Worm (Caenorhabditis elegans): Measurements from ENCODE around the gene fdgt-2.

fdgt-2 gene

ce11 chrII:8442717-8443223 is 25.4 kb downstream of the fdgt-2 start, which contains the start of gene eif-3.G:
Gene eif-3.G (plus strand): TSS chrII:8442767.
- TF ChIP-seq tab-1 (GFP tag; IDR thresholded peaks at IDR 0.05) (no peak), klf-2 (GFP tag; conservative IDR thresholded peaks at IDR 0.05) (no peak), med-1 (GFP tag; optimal IDR thresholded peaks at IDR 0.05; ENCODE audit: insufficient read depth) (no peak)

- no peak for TF ChIP-seq klf-2 (GFP tag; conservative IDR thresholded peaks at IDR 0.05)
- no peak for TF ChIP-seq med-1 (GFP tag; optimal IDR thresholded peaks at IDR 0.05; ENCODE audit: insufficient read depth)
- TF ChIP-seq T22C8.4 (GFP tag; IDR thresholded peaks at IDR 0.05) = no peak
- no peak for TF ChIP-seq cog-1 (tag; optimal IDR thresholded peaks at IDR 0.05)
- TF ChIP-seq flt-1 (GFP tag; IDR thresholded peaks at IDR 0.05) = no peak
- TF ChIP-seq ztf-23 (GFP tag; IDR thresholded peaks at IDR 0.05) = no peak
- no peak for TF ChIP-seq tab-1 (GFP tag; IDR thresholded peaks at IDR 0.05)
These were observed 26.6 kb downstream of the fdgt-2 start, which contains the start of gene evl-20 for ce11 chrII:8444007-8444406. Gene evl-20 (plus strand): TSS chrII:8444307.

ce11 chrII:8446731-8447130 is 29.3 kb downstream of the fdgt-2 start, which contains the start of gene cut-3:
Gene cut-3 (minus strand): TSS chrII:8446831.
- TF ChIP-seq T22C8.4 (GFP tag; IDR thresholded peaks at IDR 0.05) (no peak), med-1 (GFP tag; optimal IDR thresholded peaks at IDR 0.05; ENCODE audit: insufficient read depth) (no peak), tab-1 (GFP tag; IDR thresholded peaks at IDR 0.05) (no peak), flt-1 (GFP tag; IDR thresholded peaks at IDR 0.05) (no peak), ztf-29 (GFP tag; IDR thresholded peaks at IDR 0.05) (no peak), klf-2 (GFP tag; conservative IDR thresholded peaks at IDR 0.05) (no peak), ref-1 (GFP tag; conservative IDR thresholded peaks at IDR 0.05) (no peak), cog-1 (tag; optimal IDR thresholded peaks at IDR 0.05) (no peak)

DNA sequence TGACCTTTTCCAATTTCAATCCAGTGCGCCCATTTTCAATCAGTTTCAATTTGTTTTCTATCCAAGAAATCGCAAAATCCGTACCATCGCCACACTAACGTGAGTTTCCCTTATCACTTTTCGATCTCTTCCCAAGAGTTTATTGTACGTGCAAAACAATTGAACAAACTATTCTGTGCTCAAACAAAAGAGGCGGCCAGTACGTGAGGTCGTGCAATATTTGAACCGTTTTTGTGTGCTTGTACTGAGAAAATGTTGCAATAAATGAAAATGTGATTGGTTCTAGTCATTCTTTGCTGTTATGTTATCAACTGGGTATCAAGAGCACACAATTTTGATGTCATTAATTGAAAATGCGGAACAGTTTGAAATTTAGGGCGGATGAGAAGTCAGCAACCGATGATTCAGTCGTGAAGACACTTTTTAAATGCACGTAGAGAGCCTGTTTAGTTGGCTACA is 32.3 kb downstream of the fdgt-2 start, which contains the start of gene F22B5.4:
F22B5.4 (plus strand) TSS at position 51 of the 459 bp plus-strand sequence.
- TF ChIP-seq tab-1 (GFP tag; IDR thresholded peaks at IDR 0.05) (no peak), ztf-29 (GFP tag; IDR thresholded peaks at IDR 0.05) (no peak), cog-1 (tag; optimal IDR thresholded peaks at IDR 0.05) (no peak), flt-1 (GFP tag; IDR thresholded peaks at IDR 0.05) (no peak), ztf-23 (GFP tag; IDR thresholded peaks at IDR 0.05) (no peak), med-1 (GFP tag; optimal IDR thresholded peaks at IDR 0.05; ENCODE audit: insufficient read depth) (no peak)

ce11 chrII:8450750-8451149 is 33.3 kb downstream of the fdgt-2 start:
- TF ChIP-seq tab-1 (GFP tag; IDR thresholded peaks at IDR 0.05) (no peak), cog-1 (tag; optimal IDR thresholded peaks at IDR 0.05) (no peak), med-1 (GFP tag; optimal IDR thresholded peaks at IDR 0.05; ENCODE audit: insufficient read depth) (no peak), klf-2 (GFP tag; conservative IDR thresholded peaks at IDR 0.05) (no peak), flt-1 (GFP tag; IDR thresholded peaks at IDR 0.05) (no peak), ref-1 (GFP tag; conservative IDR thresholded peaks at IDR 0.05) (no peak), T22C8.4 (GFP tag; IDR thresholded peaks at IDR 0.05) (no peak), ztf-23 (GFP tag; IDR thresholded peaks at IDR 0.05) (no peak), ztf-29 (GFP tag; IDR thresholded peaks at IDR 0.05) (no peak)

DNA sequence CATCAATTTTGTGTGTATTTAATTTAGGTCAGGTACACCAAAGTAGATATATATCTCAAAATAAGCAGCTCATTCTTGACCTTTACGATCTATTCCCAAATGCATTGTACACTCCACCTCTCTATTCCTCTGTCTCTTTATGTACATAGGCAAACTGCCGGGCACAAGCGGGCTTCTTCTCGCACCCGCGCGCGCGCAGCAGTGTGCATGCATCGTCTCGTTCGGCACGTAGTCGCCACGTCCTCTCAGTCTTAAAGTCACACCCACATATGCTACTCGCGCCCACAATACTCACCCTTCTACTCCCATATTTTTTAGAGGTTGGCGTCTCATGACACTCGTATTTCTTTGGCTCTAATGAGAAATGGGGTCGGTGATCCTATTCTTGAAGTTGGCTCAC is 34.0 kb downstream of the fdgt-2 start:
- TF ChIP-seq ztf-29 (GFP tag; IDR thresholded peaks at IDR 0.05) (no peak), med-1 (GFP tag; optimal IDR thresholded peaks at IDR 0.05; ENCODE audit: insufficient read depth) (no peak), T22C8.4 (GFP tag; IDR thresholded peaks at IDR 0.05) (no peak), ref-1 (GFP tag; conservative IDR thresholded peaks at IDR 0.05) (no peak), klf-2 (GFP tag; conservative IDR thresholded peaks at IDR 0.05) (no peak), flt-1 (GFP tag; IDR thresholded peaks at IDR 0.05) (no peak), tab-1 (GFP tag; IDR thresholded peaks at IDR 0.05) (no peak), ztf-23 (GFP tag; IDR thresholded peaks at IDR 0.05) (no peak), cog-1 (tag; optimal IDR thresholded peaks at IDR 0.05) (no peak)

ce11 chrII:8454513-8454912 is 37.1 kb downstream of the fdgt-2 start, which contains the start of gene F22B5.5:
Gene F22B5.5 (minus strand): TSS chrII:8454613.
- TF ChIP-seq klf-2 (GFP tag; conservative IDR thresholded peaks at IDR 0.05) = no peak
- TF ChIP-seq flt-1 (GFP tag; IDR thresholded peaks at IDR 0.05) = no peak
- no peak for TF ChIP-seq ref-1 (GFP tag; conservative IDR thresholded peaks at IDR 0.05)
- no peak for TF ChIP-seq ztf-29 (GFP tag; IDR thresholded peaks at IDR 0.05)
- TF ChIP-seq cog-1 (tag; optimal IDR thresholded peaks at IDR 0.05) = no peak
- TF ChIP-seq tab-1 (GFP tag; IDR thresholded peaks at IDR 0.05) = no peak
- no peak for TF ChIP-seq med-1 (GFP tag; optimal IDR thresholded peaks at IDR 0.05; ENCODE audit: insufficient read depth)

DNA sequence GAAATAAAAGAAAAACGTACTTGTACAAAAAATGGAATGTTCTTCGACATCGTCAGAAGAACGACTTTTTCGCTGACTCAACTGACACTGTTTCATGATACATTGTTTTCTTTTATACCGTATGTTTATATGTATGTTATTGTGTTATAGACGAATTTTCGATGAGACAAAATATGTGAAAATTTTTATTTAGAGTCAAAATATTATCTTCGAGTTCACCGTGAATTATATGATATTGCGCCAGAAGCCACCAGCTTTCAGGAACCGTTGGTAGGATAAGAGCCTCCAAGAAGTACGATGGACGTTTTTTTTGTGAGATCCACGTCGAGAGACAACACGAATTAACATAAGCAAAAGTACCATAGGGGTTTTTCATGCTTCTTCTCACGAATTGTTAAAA is 38.7 kb downstream of the fdgt-2 start, which contains the start of gene F22B5.6:
F22B5.6 (minus strand) TSS at position 101 of the 400 bp plus-strand sequence.
- TF ChIP-seq flt-1 (GFP tag; IDR thresholded peaks at IDR 0.05) (no peak), ref-1 (GFP tag; conservative IDR thresholded peaks at IDR 0.05) (no peak), tab-1 (GFP tag; IDR thresholded peaks at IDR 0.05) (no peak), ztf-23 (GFP tag; IDR thresholded peaks at IDR 0.05) (no peak), T22C8.4 (GFP tag; IDR thresholded peaks at IDR 0.05) (no peak), klf-2 (GFP tag; conservative IDR thresholded peaks at IDR 0.05) (no peak), cog-1 (tag; optimal IDR thresholded peaks at IDR 0.05) (no peak)

ce11 chrII:8456681-8457389 is 39.4 kb downstream of the fdgt-2 start:
- TF ChIP-seq cog-1 (tag; optimal IDR thresholded peaks at IDR 0.05) (no peak), klf-2 (GFP tag; conservative IDR thresholded peaks at IDR 0.05) (no peak), T22C8.4 (GFP tag; IDR thresholded peaks at IDR 0.05) (no peak), ref-1 (GFP tag; conservative IDR thresholded peaks at IDR 0.05) (no peak), med-1 (GFP tag; optimal IDR thresholded peaks at IDR 0.05; ENCODE audit: insufficient read depth) (no peak), ztf-23 (GFP tag; IDR thresholded peaks at IDR 0.05) (no peak), tab-1 (GFP tag; IDR thresholded peaks at IDR 0.05) (no peak)

DNA sequence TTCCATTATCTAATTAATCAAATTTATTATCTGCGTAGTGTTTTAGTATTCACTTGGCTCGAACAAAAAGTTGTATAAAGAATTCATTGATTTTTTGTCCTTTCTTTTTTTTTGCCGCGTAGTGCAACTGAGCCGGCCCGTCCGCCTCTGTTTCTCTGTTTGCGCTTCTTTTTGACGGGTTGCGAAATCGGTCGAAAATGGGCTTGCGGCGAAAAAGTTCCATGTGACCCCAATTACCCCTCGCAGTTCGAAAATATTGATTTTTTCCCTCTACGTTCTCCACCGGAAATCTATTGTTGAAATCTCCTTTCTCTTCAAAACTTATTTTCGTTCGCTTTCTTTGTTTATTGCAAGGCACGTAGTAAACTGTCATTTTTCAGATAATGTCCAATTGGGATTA is 40.0 kb downstream of the fdgt-2 start, which contains the start of gene zyg-9:
zyg-9 (plus strand) TSS at position 381 of the 400 bp plus-strand sequence.
- TF ChIP-seq T22C8.4 (GFP tag; IDR thresholded peaks at IDR 0.05) (0 out of 2 replicates have a peak, but pooled peaks have one; percentile 14), cog-1 (tag; optimal IDR thresholded peaks at IDR 0.05) (no peak)
